Fruit fly (Drosophila melanogaster) S2 (cell line): ENCODE measurements around the gene jus.

Experiments used
- CG8478 ChIP-seq: fragments of >200 bp; optimal IDR thresholded peaks from 2 replicates; lab custom pipeline; 2018
- CTCF ChIP-seq, 2 experiments: fragments of >200 bp; optimal IDR thresholded peaks; 2 replicates each; lab custom pipeline; 2018

DNA sequence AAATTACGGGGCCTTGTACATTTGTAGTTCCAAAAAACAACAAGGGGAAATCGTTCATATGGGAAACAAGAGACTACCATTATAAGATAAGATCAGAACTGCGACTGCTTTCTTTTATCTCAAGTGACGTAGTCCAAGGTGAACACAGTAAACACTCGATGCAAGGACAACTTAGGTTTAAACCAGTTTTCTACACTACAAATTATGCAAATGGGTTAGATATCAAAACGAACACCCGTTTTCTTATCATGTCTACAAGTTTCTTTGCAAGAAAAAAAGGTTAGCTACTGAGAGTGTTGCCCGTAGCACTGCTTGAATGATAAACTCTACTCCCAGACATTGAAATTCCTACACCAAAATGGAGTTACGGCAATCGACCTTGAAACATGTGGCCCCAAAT lies 70.7 kb downstream of the jus start:
- TF ChIP-seq CTCF (optimal IDR thresholded peaks at IDR 0.05; lab: Kevin White, UChicago) = no peak
- no peak for TF ChIP-seq CG8478 (lab: Kevin White, UChicago)
